Fruit fly (Drosophila melanogaster): ENCODE results near the gene Adgf-A2.

Adgf-A2 gene

DNA sequence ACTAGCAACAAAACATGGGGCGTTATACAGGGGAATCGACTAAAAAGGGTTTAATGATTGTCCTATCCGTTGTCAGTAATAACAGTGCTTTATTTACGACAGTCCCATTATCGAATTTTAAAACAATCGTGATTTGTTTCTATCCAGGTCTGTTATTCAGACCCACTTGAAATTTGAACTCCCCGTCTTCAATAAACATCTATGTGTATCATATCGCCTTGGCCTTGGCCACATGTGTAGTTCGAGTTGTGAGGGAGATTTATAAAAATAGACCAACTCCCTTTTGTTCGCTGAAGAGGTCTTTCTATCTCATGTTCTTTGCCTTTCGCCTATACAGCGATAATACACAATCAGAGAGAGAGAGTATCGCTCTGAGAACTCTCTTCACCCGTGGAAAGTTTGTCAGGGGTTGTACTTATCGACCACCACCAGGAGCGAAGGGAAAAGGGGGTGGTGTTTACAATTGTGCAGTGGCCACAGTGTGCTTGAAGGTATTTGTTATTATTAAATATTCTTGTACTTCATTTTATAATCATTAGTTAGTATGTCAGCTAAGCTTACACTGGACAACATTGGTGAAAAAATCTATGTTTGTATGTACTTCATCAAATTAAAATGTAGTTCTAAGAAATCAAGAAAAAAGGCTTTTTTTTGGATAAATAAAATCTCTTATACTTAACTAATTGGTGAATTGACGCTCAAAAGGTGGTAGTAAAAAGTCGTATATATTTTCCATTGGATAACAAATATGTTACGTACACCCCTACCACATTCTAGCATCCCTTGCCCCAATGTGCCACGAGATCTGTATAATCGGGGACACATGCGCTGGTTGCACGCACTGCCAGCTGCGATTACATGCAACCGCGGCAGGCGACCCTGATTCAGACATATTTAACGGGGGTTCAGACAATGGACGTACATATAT is 6.5 kb downstream of the Adgf-A2 start (continued):
- peak; percentile 49; the same call in 1 of the 2 replicates for TF ChIP-seq CG10366 (GFP tag; IDR thresholded peaks at IDR 0.05)
- peak; percentile 73 for TF ChIP-seq Kr (GFP tag; optimal IDR thresholded peaks at IDR 0.05)
- TF ChIP-seq Dfd (GFP tag; optimal IDR thresholded peaks at IDR 0.05): no peak
- peak; percentile 51 for TF ChIP-seq CG3065 (GFP tag; optimal IDR thresholded peaks at IDR 0.05)
- TF ChIP-seq Meics (GFP tag; optimal IDR thresholded peaks at IDR 0.05): peak; percentile 29
- peak; percentile 57 for TF ChIP-seq CG17186 (GFP tag; optimal IDR thresholded peaks at IDR 0.05)
- peak; percentile 76 for TF ChIP-seq Max (GFP tag; optimal IDR thresholded peaks at IDR 0.05)
- peak; percentile 59; the same call in 1 of the 3 replicates for TF ChIP-seq CG7357 (GFP tag; IDR thresholded peaks at IDR 0.05)
- peak; percentile 57; the same call in 1 of the 2 replicates for TF ChIP-seq Rx (GFP tag; IDR thresholded peaks at IDR 0.05)
- TF ChIP-seq ttk (GFP tag; IDR thresholded peaks at IDR 0.05): peak; percentile 47; the same call in 1 of the 2 replicates
- TF ChIP-seq Ets65A (GFP tag): peak; percentile 75
- peak; percentile 77 for TF ChIP-seq CG30431 (GFP tag; optimal IDR thresholded peaks at IDR 0.05)
- peak; percentile 62 for TF ChIP-seq CG12104 (GFP tag; optimal IDR thresholded peaks at IDR 0.05)
- peak; percentile 74 for TF ChIP-seq Hr3 (GFP tag; optimal IDR thresholded peaks at IDR 0.05)
- TF ChIP-seq gro (GFP tag; optimal IDR thresholded peaks at IDR 0.05): no peak
- peak; percentile 62 for TF ChIP-seq wor (GFP tag; IDR thresholded peaks at IDR 0.05)
- peak; percentile 69 for TF ChIP-seq CG11723 (GFP tag; optimal IDR thresholded peaks at IDR 0.05)
- TF ChIP-seq Sox102F (GFP tag; optimal IDR thresholded peaks at IDR 0.05): peak; percentile 77
- TF ChIP-seq prd (optimal IDR thresholded peaks at IDR 0.05): no peak
- TF ChIP-seq prd (GFP tag; IDR thresholded peaks at IDR 0.05): peak; percentile 75
- peak; percentile 91 for TF ChIP-seq CG15696 (tag; optimal IDR thresholded peaks at IDR 0.05)
- peak; percentile 47; the same call in 1 of the 3 replicates for TF ChIP-seq ase (GFP tag; IDR thresholded peaks at IDR 0.05)
- TF ChIP-seq CG31441 (GFP tag; IDR thresholded peaks at IDR 0.05): peak; percentile 95
- TF ChIP-seq Oli (tag; optimal IDR thresholded peaks at IDR 0.05): peak; percentile 82
- peak; percentile 26 for TF ChIP-seq CG9797 (GFP tag; optimal IDR thresholded peaks at IDR 0.05)
- TF ChIP-seq gsb-n (tag; optimal IDR thresholded peaks at IDR 0.05): peak; percentile 90
- peak; percentile 83 for TF ChIP-seq CG30403 (GFP tag; optimal IDR thresholded peaks at IDR 0.05)
- no peak for TF ChIP-seq Taf1 (GFP tag; IDR thresholded peaks at IDR 0.05)
- peak; percentile 45 for TF ChIP-seq fd64A (GFP tag; optimal IDR thresholded peaks at IDR 0.05)
- peak; percentile 67 for TF ChIP-seq run (tag; optimal IDR thresholded peaks at IDR 0.05)
- TF ChIP-seq lab (GFP tag; optimal IDR thresholded peaks at IDR 0.05): peak; percentile 68
- TF ChIP-seq crol (GFP tag; IDR thresholded peaks at IDR 0.05): peak; percentile 88
- peak; percentile 51 for TF ChIP-seq pnt (GFP tag; optimal IDR thresholded peaks at IDR 0.05)
- peak; percentile 80 for TF ChIP-seq grau (tag; optimal IDR thresholded peaks at IDR 0.05)
- peak; percentile 46 for TF ChIP-seq gt (GFP tag; IDR thresholded peaks at IDR 0.05)
- TF ChIP-seq CG11504 (tag; optimal IDR thresholded peaks at IDR 0.05): peak; percentile 87
- TF ChIP-seq Hey (tag; optimal IDR thresholded peaks at IDR 0.05): peak; percentile 35
- TF ChIP-seq dysf (GFP tag; IDR thresholded peaks at IDR 0.05): peak; percentile 69; the same call in 2 of the 3 replicates
- peak; percentile 46 for TF ChIP-seq YL-1 (GFP tag; optimal IDR thresholded peaks at IDR 0.05)
- TF ChIP-seq unpg (GFP tag; optimal IDR thresholded peaks at IDR 0.05): peak; percentile 82
- peak; percentile 60 for TF ChIP-seq dm (GFP tag; optimal IDR thresholded peaks at IDR 0.05)
- TF ChIP-seq disco-r (GFP tag; optimal IDR thresholded peaks at IDR 0.05): peak; percentile 38
- TF ChIP-seq dmrt11E (tag; optimal IDR thresholded peaks at IDR 0.05): peak; percentile 95
- peak; percentile 76 for TF ChIP-seq Chrac-16 (GFP tag; optimal IDR thresholded peaks at IDR 0.05)
- no peak for TF ChIP-seq CG4617 (GFP tag; optimal IDR thresholded peaks at IDR 0.05; ENCODE audit: borderline replicate concordance)
- TF ChIP-seq pfk (GFP tag; optimal IDR thresholded peaks at IDR 0.05): no peak
- TF ChIP-seq CG10267 (tag; optimal IDR thresholded peaks at IDR 0.05): peak; percentile 85
- TF ChIP-seq tio (GFP tag; optimal IDR thresholded peaks at IDR 0.05): peak; percentile 74
- TF ChIP-seq sqz (GFP tag; optimal IDR thresholded peaks at IDR 0.05): peak; percentile 70
